Worm (Caenorhabditis elegans) whole organism, mixed stage, embryonic: ENCODE measurements around the gene his-5.

Experiments
- ceh-39 ChIP-seq: fragments of 150-350 bp; optimal IDR thresholded peaks from 2 replicates; lab custom pipeline; 2014; ENCODE audit warnings: missing biosample characterization, missing genetic modification characterization
- ces-1 ChIP-seq: fragments of 150-350 bp; optimal IDR thresholded peaks from 2 replicates; lab custom pipeline; 2014; ENCODE audit warnings: missing biosample characterization, missing genetic modification reagents, missing genetic modification characterization
- elt-1 ChIP-seq: sonication (generic microtip); optimal IDR thresholded peaks from 2 replicates; lab custom pipeline; 2017; ENCODE audit warnings: missing genetic modification characterization, mild to moderate bottlenecking, missing compliant biosample characterization, antibody characterized with exemption, moderate library complexity, borderline replicate concordance; ENCODE audit not compliant: insufficient read depth
- lsy-2 ChIP-seq: fragments of 150-350 bp; optimal IDR thresholded peaks from 2 replicates; lab custom pipeline; 2014; ENCODE audit warnings: missing biosample characterization, missing genetic modification characterization
- nhr-12 ChIP-seq: fragments of 150-350 bp; optimal IDR thresholded peaks from 2 replicates; lab custom pipeline; 2014; ENCODE audit warnings: missing biosample characterization, missing genetic modification characterization
- nhr-237 ChIP-seq: fragments of 150-350 bp; optimal IDR thresholded peaks from 2 replicates; lab custom pipeline; 2014; ENCODE audit warnings: missing biosample characterization, missing genetic modification characterization
- ztf-11 ChIP-seq: fragments of 150-350 bp; optimal IDR thresholded peaks from 2 replicates; lab custom pipeline; 2014; ENCODE audit warnings: missing biosample characterization, missing genetic modification characterization

ce11 chrV:8537031-8537430 is 2.0 kb downstream of the his-5 start, which contains the start of gene otpl-4:
- TF ChIP-seq lsy-2, result no peak
- TF ChIP-seq ceh-39 (tag; lab: Kevin White, UChicago), result no peak
- no peak for TF ChIP-seq ces-1 (GFP tag; lab: Kevin White, UChicago)
- no peak for TF ChIP-seq nhr-237 (tag; lab: Kevin White, UChicago)
- TF ChIP-seq ztf-11, result no peak
- TF ChIP-seq nhr-12, result no peak
- TF ChIP-seq elt-1 (tag; lab: Kevin White, UChicago), result no peak
